Fruit fly (Drosophila melanogaster): ENCODE results near the gene CG18598.
A peak's percentile ranks its signal among the peaks of the same experiment; 100 is the strongest.

The CG18598 gene

DNA sequence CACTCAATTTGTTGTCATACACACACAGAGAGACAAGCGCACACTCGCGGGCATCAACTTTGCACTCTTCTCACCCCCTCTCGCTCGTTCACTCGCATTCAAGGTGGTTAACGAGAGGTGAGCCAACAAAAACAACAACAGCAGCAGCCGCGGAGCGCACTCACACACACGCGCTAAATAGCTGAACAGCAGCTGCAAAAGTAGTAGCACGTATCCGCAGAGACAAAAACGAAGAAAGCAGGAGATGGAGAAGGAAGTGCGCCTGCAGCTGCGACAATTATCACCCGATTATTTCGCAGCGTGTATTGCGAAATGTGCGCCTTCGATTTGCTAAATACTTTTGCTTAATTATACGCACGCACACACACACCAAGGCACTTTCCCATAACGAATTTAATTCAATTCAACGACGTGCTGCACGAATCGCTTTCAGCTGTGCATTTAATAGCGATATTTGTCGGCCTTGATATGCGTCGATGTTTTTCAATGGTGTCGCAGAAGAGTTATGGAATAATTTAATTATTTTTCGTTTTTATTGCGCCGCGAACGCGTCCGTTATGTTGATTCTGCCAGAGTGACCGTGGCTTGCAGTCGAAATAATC is 47.5 kb downstream of the CG18598 start:
- TF ChIP-seq noc (tag; optimal IDR thresholded peaks at IDR 0.05): peak; percentile 30

DNA sequence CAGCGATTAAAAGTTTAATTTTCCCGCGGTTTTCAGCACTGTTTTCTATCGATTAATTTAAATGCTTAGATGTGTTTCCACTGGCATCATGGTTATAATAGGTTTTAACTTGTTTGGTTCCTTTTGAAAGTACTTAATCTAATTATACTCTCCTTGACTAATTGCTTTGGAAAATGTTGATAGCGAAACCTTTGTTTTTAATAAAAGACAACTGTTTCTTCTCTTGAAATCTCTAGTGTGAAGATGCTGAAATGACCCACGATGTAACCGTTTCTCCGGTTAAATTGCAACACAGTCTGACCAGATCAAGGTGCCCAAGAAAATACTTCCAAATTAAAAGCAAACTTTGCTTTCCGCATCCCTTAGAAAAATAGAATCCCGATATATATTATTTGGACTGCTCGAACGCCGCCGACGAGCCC is 48.0 kb downstream of the CG18598 start, which contains the start of gene Dlc90F:
TSS of gene Dlc90F (plus strand) at position 330 of the 422 bp plus-strand sequence.
- peak; percentile 6 for TF ChIP-seq noc (tag; optimal IDR thresholded peaks at IDR 0.05)
